Fruit fly (Drosophila melanogaster) whole organism, pupa: ENCODE data around the gene Ir7g.

Experiments
- CG10348 ChIP-seq: fragments of 200-800 bp; sonication (Bioruptor generic); IDR thresholded peaks from 2 replicates; pipeline ENCODE4 v1.3.6; 2022; ENCODE audit warnings: missing biosample characterization, missing genetic modification characterization
- CG14655 ChIP-seq: fragments of 200-800 bp; sonication (Bioruptor generic); optimal IDR thresholded peaks from 3 replicates; lab custom pipeline; 2017; ENCODE audit warnings: mild to moderate bottlenecking, missing biosample characterization, missing genetic modification reagents, missing genetic modification characterization
- CG4496 ChIP-seq: fragments of 200-800 bp; sonication (Bioruptor generic); IDR thresholded peaks from 3 replicates; pipeline ENCODE4 v1.3.6; 2022; ENCODE audit warnings: missing biosample characterization, missing genetic modification characterization
- EcR ChIP-seq: fragments of 200-800 bp; sonication (Bioruptor generic); optimal IDR thresholded peaks from 3 replicates; lab custom pipeline; 2019; ENCODE audit warnings: missing biosample characterization, missing genetic modification characterization, mild to moderate bottlenecking, moderate library complexity, missing genetic modification reagents
- Ets98B ChIP-seq: fragments of 200-800 bp; sonication (Bioruptor generic); IDR thresholded peaks from 2 replicates; pipeline ENCODE4 v1.3.6; 2022; ENCODE audit warnings: missing biosample characterization, missing genetic modification characterization

- TF ChIP-seq EcR (GFP tag; lab: Kevin White, UChicago) (no peak), Ets98B (GFP tag; lab: Robert Waterston, UW) (peak; percentile 62; the same call in 1 of the 2 replicates), CG10348 (no peak), CG14655 (peak; percentile 55), CG4496 (peak; percentile 78)
These were observed 4.0 kb downstream of the Ir7g start, which contains the start of gene Acat1 for dm6 chrX:7888386-7889024.
